Fruit fly (Drosophila melanogaster) S2 (cell line): Measurements from ENCODE around the gene CG5921.

Source experiments
- CG8478 ChIP-seq: fragments of >200 bp; optimal IDR thresholded peaks from 2 replicates; lab custom pipeline; 2018
- CTCF ChIP-seq, 2 experiments: fragments of >200 bp; optimal IDR thresholded peaks; 2 replicates each; lab custom pipeline; 2018

The CG5921 gene

DNA sequence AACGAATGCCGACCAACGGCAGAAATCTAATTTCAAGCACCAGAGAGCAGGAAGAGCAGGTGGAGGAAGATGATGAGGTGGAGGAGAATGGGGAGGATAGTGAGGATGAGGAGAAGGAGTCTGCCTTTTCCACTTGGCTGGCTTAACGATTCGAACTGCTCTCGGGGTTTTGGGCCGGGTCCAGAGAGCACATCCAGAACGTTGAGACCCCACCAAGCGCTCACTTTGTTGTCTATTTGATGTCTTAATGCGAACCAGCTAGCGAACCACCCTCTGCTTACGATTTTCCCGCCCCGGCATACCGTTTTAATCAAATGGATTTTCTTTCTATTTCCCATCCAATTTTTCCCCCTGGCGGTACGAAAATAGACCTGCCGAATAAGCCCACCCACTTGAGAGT lies 15.9 kb upstream of the CG5921 start:
- no peak for TF ChIP-seq CG8478 (lab: Kevin White, UChicago)
- TF ChIP-seq CTCF (optimal IDR thresholded peaks at IDR 0.05; lab: Kevin White, UChicago) = no peak

DNA sequence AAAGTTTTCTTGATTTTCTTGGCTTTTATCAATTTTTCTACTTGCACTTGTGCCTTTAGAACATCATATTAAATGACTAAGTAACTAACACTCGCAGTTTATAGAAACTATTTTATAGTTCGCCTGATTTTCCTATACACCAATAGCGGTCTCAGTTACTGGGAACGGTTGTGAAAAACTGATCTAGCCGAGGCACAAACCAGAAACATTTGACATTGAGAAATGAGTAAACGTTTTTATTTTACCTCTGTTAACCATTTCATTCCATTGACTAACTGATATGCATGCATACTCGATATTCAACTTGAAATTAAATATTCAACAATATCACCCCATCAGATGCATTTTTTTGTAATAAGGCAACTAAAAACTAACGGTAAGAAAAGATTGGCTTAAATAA lies 15.3 kb upstream of the CG5921 start:
- TF ChIP-seq CG8478 (lab: Kevin White, UChicago) = no peak
- peak; percentile 32 to 72 for TF ChIP-seq CTCF (optimal IDR thresholded peaks at IDR 0.05; lab: Kevin White, UChicago)

- TF ChIP-seq CTCF (optimal IDR thresholded peaks at IDR 0.05; lab: Kevin White, UChicago) (no peak), CG8478 (lab: Kevin White, UChicago) (no peak)
These were observed 13.3 kb upstream of the CG5921 start, which contains the start of the genes rux and MCTS1 for dm6 chrX:6037180-6037946. rux (minus strand) TSS chrX:6037800. MCTS1 (plus strand) TSS chrX:6037892.

dm6 chrX:6039431-6040016 lies 11.1 kb upstream of the CG5921 start, which contains the start of gene CG5937:
CG5937 (plus strand) TSS chrX:6040005.
- TF ChIP-seq CTCF (optimal IDR thresholded peaks at IDR 0.05; lab: Kevin White, UChicago) (no peak), CG8478 (lab: Kevin White, UChicago) (no peak)

DNA sequence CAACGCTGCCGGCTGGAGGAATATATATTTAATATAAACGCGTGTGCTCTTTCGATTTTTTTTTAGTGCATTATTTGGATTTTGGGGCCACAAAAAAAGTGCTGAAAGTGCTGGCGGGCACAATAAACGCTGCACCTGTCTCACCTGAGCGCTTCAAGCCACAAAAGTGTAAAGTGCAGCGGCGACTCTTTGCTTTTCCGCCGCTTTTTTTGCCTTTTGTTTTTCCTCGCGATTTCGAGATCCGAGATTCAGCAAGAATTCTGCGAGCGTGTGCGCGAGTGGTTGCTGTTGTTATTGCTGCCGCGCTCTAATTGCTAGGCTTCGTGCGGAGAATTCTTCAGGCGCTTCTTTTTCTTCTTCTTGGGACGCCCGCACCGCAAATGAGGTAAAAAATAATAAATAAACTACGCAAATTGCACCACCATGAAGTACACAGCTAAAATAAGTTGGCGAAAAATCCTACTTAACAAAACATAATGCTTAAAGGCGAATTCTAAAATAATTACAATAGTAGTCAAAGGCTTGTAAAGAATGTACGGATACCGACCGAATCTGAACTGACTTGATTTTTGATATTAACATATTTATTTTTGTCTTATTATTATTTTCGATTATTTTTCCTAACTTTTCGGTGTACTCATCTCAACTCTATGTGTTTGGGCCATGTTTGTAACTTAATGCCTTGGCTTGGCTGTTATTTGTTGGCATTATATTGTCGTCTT lies 468 bp downstream of the CG5921 start:
- no peak for TF ChIP-seq CTCF (optimal IDR thresholded peaks at IDR 0.05; lab: Kevin White, UChicago)
- TF ChIP-seq CG8478 (lab: Kevin White, UChicago) = no peak

DNA sequence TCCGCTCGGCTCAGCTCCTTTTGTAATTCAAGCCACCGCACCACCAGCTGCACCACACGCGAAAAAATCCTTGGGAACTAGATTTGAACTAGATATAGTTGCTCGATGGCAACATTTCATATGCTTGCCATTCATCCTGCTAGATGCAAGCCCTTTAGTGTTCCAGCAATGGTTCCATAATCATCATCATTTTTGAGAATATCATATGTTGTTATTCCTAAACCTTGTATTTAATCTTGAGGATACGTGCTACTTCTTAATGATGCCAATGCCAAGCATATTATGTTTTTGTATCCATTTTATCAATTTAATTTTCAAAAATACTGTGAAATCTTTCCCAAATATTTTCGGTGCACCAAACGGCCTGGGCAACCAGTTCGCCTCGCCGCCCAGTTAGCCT lies 2.2 kb downstream of the CG5921 start:
- no peak for TF ChIP-seq CTCF (optimal IDR thresholded peaks at IDR 0.05; lab: Kevin White, UChicago)
- TF ChIP-seq CG8478 (lab: Kevin White, UChicago) = no peak

- TF ChIP-seq CTCF (optimal IDR thresholded peaks at IDR 0.05; lab: Kevin White, UChicago) = no peak
- TF ChIP-seq CG8478 (lab: Kevin White, UChicago) = no peak
These were observed 3.4 kb downstream of the CG5921 start for dm6 chrX:6054031-6054430.

DNA sequence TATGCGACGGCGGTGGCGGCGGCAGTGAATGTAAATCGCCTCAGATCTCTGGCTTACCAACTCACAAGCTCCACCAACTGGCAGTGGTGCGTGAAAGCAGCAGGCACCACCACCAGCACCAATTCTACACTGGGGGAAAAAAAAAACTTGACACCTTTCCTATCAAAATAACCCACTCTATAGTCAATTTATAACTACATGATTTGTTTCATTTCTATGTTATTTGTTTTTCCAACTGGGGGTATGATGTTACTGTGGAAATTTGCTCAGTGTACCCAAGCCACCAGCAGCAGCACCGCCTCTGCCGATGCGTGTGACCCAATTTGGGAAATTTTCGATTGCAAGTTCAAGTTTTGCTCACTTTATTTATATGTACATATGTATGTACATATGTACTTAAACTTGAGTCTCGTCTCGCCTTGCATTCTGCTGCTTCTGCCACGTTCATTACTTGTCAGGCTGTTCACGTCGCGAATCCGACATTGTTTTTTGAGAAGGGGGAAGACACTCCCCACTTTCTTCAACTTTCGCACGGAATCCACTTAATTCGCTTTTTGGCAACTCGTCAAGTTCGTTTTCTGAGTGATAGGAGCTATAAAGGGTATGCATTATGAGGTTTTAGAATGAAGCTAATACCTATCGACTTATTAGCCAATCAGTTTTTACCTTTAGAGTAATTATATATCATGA lies 8.7 kb downstream of the CG5921 start:
- TF ChIP-seq CG8478 (lab: Kevin White, UChicago) (no peak), CTCF (optimal IDR thresholded peaks at IDR 0.05; lab: Kevin White, UChicago) (no peak)

dm6 chrX:6062160-6062559 lies 11.5 kb downstream of the CG5921 start:
- TF ChIP-seq CG8478 (lab: Kevin White, UChicago) (no peak), CTCF (optimal IDR thresholded peaks at IDR 0.05; lab: Kevin White, UChicago) (no peak)

DNA sequence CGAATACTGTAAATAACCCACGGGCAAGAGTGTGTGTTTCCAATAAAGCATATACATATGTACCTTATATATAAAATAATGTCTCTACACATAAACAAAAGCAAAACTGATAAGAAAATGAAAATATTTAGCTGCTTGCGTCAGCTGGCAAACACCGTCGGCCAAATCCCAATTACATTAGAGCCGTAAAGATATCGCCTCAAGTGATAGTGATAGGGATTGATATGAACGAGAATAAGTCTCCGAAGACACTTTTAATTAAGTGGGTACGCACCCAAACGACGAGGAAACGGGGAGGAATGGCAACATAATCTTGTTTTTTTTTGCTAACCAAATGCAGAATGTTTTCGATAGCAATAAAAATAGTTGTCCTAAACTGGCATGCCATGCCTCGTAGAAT lies 13.9 kb downstream of the CG5921 start:
- TF ChIP-seq CG8478 (lab: Kevin White, UChicago) (no peak), CTCF (optimal IDR thresholded peaks at IDR 0.05; lab: Kevin White, UChicago) (no peak)

DNA sequence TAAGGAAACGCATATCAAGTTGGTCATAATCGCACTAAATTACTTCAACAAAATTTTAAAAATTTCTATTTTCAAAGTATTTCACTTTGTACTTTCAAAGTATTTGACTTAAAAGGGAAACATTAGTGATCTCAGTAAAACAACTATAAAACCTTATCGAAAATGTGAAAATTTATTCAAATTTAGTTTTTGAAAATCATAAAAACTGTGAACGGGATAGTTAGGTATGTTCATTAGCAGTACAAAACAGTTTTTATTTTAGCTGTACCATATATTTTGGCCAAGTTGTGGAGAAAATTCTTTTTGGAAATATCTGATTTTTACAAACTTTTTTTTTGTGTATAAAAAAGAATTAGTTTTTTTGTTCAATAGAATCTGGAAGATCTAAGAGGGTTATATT lies 15.7 kb downstream of the CG5921 start, which contains the start of gene CG43115:
Gene CG43115 (minus strand): TSS at position 101 of the 400 bp plus-strand sequence.
- no peak for TF ChIP-seq CG8478 (lab: Kevin White, UChicago)
- no peak for TF ChIP-seq CTCF (optimal IDR thresholded peaks at IDR 0.05; lab: Kevin White, UChicago)

dm6 chrX:6067281-6068008 lies 16.8 kb downstream of the CG5921 start, which contains the start of gene CG5928:
CG5928 (plus strand) TSS chrX:6067958.
- TF ChIP-seq CG8478 (lab: Kevin White, UChicago) = no peak
- no peak for TF ChIP-seq CTCF (optimal IDR thresholded peaks at IDR 0.05; lab: Kevin White, UChicago)

- no peak for TF ChIP-seq CTCF (optimal IDR thresholded peaks at IDR 0.05; lab: Kevin White, UChicago)
- TF ChIP-seq CG8478 (lab: Kevin White, UChicago) = no peak
These were observed 18.1 kb downstream of the CG5921 start for dm6 chrX:6068714-6069113.

DNA sequence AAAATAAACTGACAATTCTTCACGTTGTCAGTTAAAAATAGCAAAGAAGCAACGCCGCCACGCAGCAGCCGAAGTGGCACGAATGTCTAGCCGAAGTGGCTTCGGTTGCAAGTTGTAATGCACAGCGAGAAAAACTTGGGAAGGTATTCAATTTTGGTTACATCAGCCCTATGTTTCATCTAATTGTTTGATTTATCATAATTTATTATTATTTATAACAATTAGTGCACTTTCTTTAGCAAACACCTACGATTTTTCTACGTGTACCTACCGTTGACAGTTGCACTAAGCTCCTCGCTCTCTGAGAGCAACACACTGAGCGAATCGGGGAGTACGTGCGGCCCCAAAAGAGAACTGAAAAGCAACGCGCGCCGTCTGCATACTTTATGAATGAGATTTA lies 24.2 kb downstream of the CG5921 start, which contains the start of gene Tsp5D:
Gene Tsp5D (minus strand): TSS at position 13 of the 400 bp plus-strand sequence.
- TF ChIP-seq CTCF (optimal IDR thresholded peaks at IDR 0.05; lab: Kevin White, UChicago) = no peak
- TF ChIP-seq CG8478 (lab: Kevin White, UChicago) = no peak
